Worm (Caenorhabditis elegans) whole organism, late embryonic: ENCODE results near the gene Y94A7B.11.

Experiments
- F13H6.1 ChIP-seq: sonication (generic microtip); optimal IDR thresholded peaks from 2 replicates; lab custom pipeline; 2016; ENCODE audit warnings: missing genetic modification characterization, missing compliant biosample characterization
- K09A11.1 ChIP-seq: sonication (generic microtip); optimal IDR thresholded peaks from 2 replicates; lab custom pipeline; 2017; ENCODE audit warnings: antibody characterized with exemption, mild to moderate bottlenecking, missing genetic modification characterization, missing compliant biosample characterization; ENCODE audit not compliant: insufficient read depth
- ahr-1 ChIP-seq: sonication (generic microtip); optimal IDR thresholded peaks from 2 replicates; lab custom pipeline; 2016; ENCODE audit warnings: missing genetic modification characterization, missing compliant biosample characterization
- ceh-14 ChIP-seq: sonication (generic microtip); optimal IDR thresholded peaks from 2 replicates; lab custom pipeline; 2016; ENCODE audit warnings: missing genotype, missing genetic modification characterization, missing compliant biosample characterization
- ceh-19 ChIP-seq: fragments of 200-800 bp; sonication (Bioruptor generic); optimal IDR thresholded peaks from 2 replicates; lab custom pipeline; 2018; ENCODE audit warnings: mild to moderate bottlenecking, missing genetic modification characterization, missing compliant biosample characterization
- ceh-30 ChIP-seq: fragments of 150-350 bp; optimal IDR thresholded peaks from 2 replicates; lab custom pipeline; 2014; ENCODE audit warnings: missing biosample characterization, missing genetic modification characterization
- ceh-34 ChIP-seq: sonication (generic microtip); optimal IDR thresholded peaks from 2 replicates; lab custom pipeline; 2016; ENCODE audit warnings: mild to moderate bottlenecking, missing genetic modification characterization, missing compliant biosample characterization
- ceh-45 ChIP-seq: fragments of 200-800 bp; sonication (Bioruptor generic); IDR thresholded peaks from 2 replicates; pipeline ENCODE4 v1.3.6; 2022; ENCODE audit warnings: missing genetic modification reagents, missing genetic modification characterization, missing compliant biosample characterization
- ceh-9 ChIP-seq: sonication (generic microtip); optimal IDR thresholded peaks from 2 replicates; lab custom pipeline; 2016; ENCODE audit warnings: mild to moderate bottlenecking, missing genetic modification characterization, inconsistent platforms, missing compliant biosample characterization
- che-1 ChIP-seq: sonication (generic microtip); optimal IDR thresholded peaks from 2 replicates; lab custom pipeline; 2016; ENCODE audit warnings: mild to moderate bottlenecking, missing genetic modification characterization, missing compliant biosample characterization
- dmd-4 ChIP-seq: sonication (generic microtip); optimal IDR thresholded peaks from 2 replicates; lab custom pipeline; 2016; ENCODE audit warnings: borderline replicate concordance, missing genetic modification characterization, missing compliant biosample characterization
- elt-2 ChIP-seq: sonication (generic microtip); optimal IDR thresholded peaks from 2 replicates; lab custom pipeline; 2016; ENCODE audit warnings: missing genetic modification reagents, missing genetic modification characterization, missing compliant biosample characterization
- ets-4 ChIP-seq: sonication (generic microtip); optimal IDR thresholded peaks from 2 replicates; lab custom pipeline; 2016; ENCODE audit warnings: missing genetic modification characterization, missing compliant biosample characterization
- fax-1 ChIP-seq: sonication (generic microtip); optimal IDR thresholded peaks from 2 replicates; lab custom pipeline; 2016; ENCODE audit warnings: missing genotype, missing genetic modification characterization, missing compliant biosample characterization
- fkh-10 ChIP-seq: fragments of 150-350 bp; optimal IDR thresholded peaks from 2 replicates; lab custom pipeline; 2014; ENCODE audit warnings: missing biosample characterization, missing genetic modification reagents, missing genetic modification characterization
- fkh-6 ChIP-seq: sonication (generic microtip); optimal IDR thresholded peaks from 2 replicates; lab custom pipeline; 2016; ENCODE audit warnings: missing genetic modification characterization, missing compliant biosample characterization
- hlh-30 ChIP-seq: sonication (generic microtip); optimal IDR thresholded peaks from 2 replicates; lab custom pipeline; 2017; ENCODE audit warnings: antibody characterized with exemption, missing genetic modification characterization, missing compliant biosample characterization; ENCODE audit not compliant: insufficient read depth
- hlh-8 ChIP-seq: sonication (generic microtip); optimal IDR thresholded peaks from 2 replicates; lab custom pipeline; 2016; ENCODE audit warnings: missing genotype, missing genetic modification characterization, missing compliant biosample characterization
- lim-6 ChIP-seq: sonication (generic microtip); optimal IDR thresholded peaks from 2 replicates; lab custom pipeline; 2016; ENCODE audit warnings: missing genetic modification characterization, missing compliant biosample characterization
- madf-2 ChIP-seq: sonication (generic microtip); optimal IDR thresholded peaks from 2 replicates; lab custom pipeline; 2017; ENCODE audit warnings: missing genetic modification characterization, missing compliant biosample characterization
- nfya-1 ChIP-seq: sonication (generic microtip); optimal IDR thresholded peaks from 2 replicates; lab custom pipeline; 2017; ENCODE audit warnings: missing genetic modification characterization, mild to moderate bottlenecking, missing compliant biosample characterization, antibody characterized with exemption, moderate library complexity
- nhr-11 ChIP-seq: fragments of 150-350 bp; optimal IDR thresholded peaks from 2 replicates; lab custom pipeline; 2014; ENCODE audit warnings: missing biosample characterization, missing genetic modification characterization
- nhr-232 ChIP-seq: sonication (generic microtip); optimal IDR thresholded peaks from 2 replicates; lab custom pipeline; 2016; ENCODE audit warnings: missing genetic modification characterization, missing compliant biosample characterization
- odd-2 ChIP-seq: sonication (generic microtip); optimal IDR thresholded peaks from 2 replicates; lab custom pipeline; 2017; ENCODE audit warnings: antibody characterized with exemption, mild to moderate bottlenecking, missing genetic modification characterization, missing compliant biosample characterization
- pag-3 ChIP-seq: sonication (generic microtip); optimal IDR thresholded peaks from 2 replicates; lab custom pipeline; 2016; ENCODE audit warnings: missing compliant biosample characterization, missing genetic modification characterization, borderline replicate concordance
- pat-9 ChIP-seq: fragments of 200-800 bp; sonication (Bioruptor generic); optimal IDR thresholded peaks from 2 replicates; lab custom pipeline; 2018; ENCODE audit warnings: mild to moderate bottlenecking, missing genetic modification characterization, moderate library complexity, missing compliant biosample characterization
- pha-2 ChIP-seq: sonication (generic microtip); optimal IDR thresholded peaks from 2 replicates; lab custom pipeline; 2017; ENCODE audit warnings: mild to moderate bottlenecking, missing genetic modification characterization, missing compliant biosample characterization
- pha-4 ChIP-seq: fragments of 150-350 bp; optimal IDR thresholded peaks from 2 replicates; lab custom pipeline; 2018; ENCODE audit warnings: missing biosample characterization, missing genetic modification reagents, missing genetic modification characterization
- pqm-1 ChIP-seq: sonication (generic microtip); optimal IDR thresholded peaks from 2 replicates; lab custom pipeline; 2016; ENCODE audit warnings: missing genetic modification characterization, missing compliant biosample characterization
- ref-2 ChIP-seq: sonication (generic microtip); optimal IDR thresholded peaks from 2 replicates; lab custom pipeline; 2016; ENCODE audit warnings: missing genetic modification characterization, missing compliant biosample characterization
- sox-2 ChIP-seq: fragments of 200-800 bp; sonication (Bioruptor generic); IDR thresholded peaks from 2 replicates; pipeline ENCODE4 v1.3.6; 2022; ENCODE audit warnings: missing genetic modification reagents, missing genetic modification characterization, missing compliant biosample characterization
- syd-9 ChIP-seq: sonication (generic microtip); optimal IDR thresholded peaks from 2 replicates; lab custom pipeline; 2016; ENCODE audit warnings: mild to moderate bottlenecking, missing genetic modification characterization, moderate library complexity, missing compliant biosample characterization
- unc-42 ChIP-seq: sonication (generic microtip); optimal IDR thresholded peaks from 2 replicates; lab custom pipeline; 2016; ENCODE audit warnings: missing genotype, missing genetic modification characterization, missing compliant biosample characterization
- unc-86 ChIP-seq: sonication (generic microtip); optimal IDR thresholded peaks from 2 replicates; lab custom pipeline; 2016; ENCODE audit warnings: missing genetic modification characterization, missing compliant biosample characterization
- ztf-16 ChIP-seq: sonication (generic microtip); optimal IDR thresholded peaks from 2 replicates; lab custom pipeline; 2017; ENCODE audit warnings: missing genetic modification characterization, missing compliant biosample characterization

Y94A7B.11 gene

DNA sequence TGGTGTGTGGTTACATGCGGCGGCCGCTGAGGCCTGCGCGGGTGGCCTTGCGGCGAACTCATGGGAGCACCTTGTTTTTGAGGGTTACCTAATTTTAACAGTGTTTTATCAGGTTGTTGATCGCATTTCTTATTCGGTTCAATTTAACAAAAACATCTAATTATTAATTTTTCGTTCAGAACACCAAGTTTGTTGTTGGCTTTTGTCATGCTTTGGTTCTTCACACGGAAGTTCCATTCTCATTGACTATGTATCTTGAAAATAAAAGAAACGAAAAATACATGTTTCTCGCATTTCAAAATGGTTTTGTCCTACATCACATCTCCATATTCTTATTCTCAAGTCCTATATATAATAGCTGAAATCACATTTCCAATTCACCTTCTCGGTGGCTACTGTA, 12.2 kb downstream of the Y94A7B.11 start, which contains the start of gene srh-290:
Gene srh-290, plus strand, starts transcription at position 301 of the 400 bp plus-strand sequence.
- TF ChIP-seq nhr-11 (tag; lab: Kevin White, UChicago): no peak
- no peak for TF ChIP-seq dmd-4 (tag; lab: Kevin White, UChicago)
- no peak for TF ChIP-seq pqm-1
- TF ChIP-seq madf-2 (tag; lab: Kevin White, UChicago): no peak
- no peak for TF ChIP-seq pat-9
- no peak for TF ChIP-seq F13H6.1
- TF ChIP-seq ahr-1: no peak
- no peak for TF ChIP-seq pha-4 (tag; lab: Kevin White, UChicago)
- TF ChIP-seq ceh-14 (tag; lab: Kevin White, UChicago): no peak
- TF ChIP-seq odd-2 (tag; lab: Kevin White, UChicago): no peak
- TF ChIP-seq pha-2: no peak
- no peak for TF ChIP-seq fax-1 (tag; lab: Kevin White, UChicago)
- TF ChIP-seq hlh-8 (tag; lab: Kevin White, UChicago): no peak
- TF ChIP-seq syd-9 (tag; lab: Kevin White, UChicago): no peak
- no peak for TF ChIP-seq ztf-16

DNA sequence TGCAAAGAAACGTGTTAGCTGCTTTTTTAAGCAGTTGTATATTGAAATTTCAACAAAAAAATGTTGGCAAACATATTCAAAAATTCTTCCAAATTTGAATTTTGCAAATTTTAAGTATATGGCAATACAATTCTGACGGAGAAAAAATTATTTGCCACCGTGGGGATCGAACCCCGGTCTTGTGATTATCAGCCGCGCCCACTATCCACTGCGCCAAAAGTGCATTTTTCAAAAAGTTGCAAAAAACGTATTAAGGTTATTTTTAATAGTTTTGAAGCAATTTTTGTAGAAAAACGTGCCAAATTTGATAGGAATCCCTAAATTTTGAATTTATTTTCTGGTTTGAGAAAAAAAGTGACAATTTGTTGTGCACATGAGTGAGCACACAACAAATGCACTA, 18.1 kb downstream of the Y94A7B.11 start:
- TF ChIP-seq pha-2 (no peak), K09A11.1 (tag; lab: Kevin White, UChicago) (no peak), fkh-6 (no peak), elt-2 (tag; lab: Kevin White, UChicago) (no peak), nhr-11 (tag; lab: Kevin White, UChicago) (no peak), sox-2 (no peak), hlh-30 (no peak), che-1 (tag; lab: Kevin White, UChicago) (no peak), ceh-9 (tag; lab: Kevin White, UChicago) (no peak), ref-2 (tag; lab: Kevin White, UChicago) (no peak), lim-6 (tag; lab: Kevin White, UChicago) (no peak), madf-2 (tag; lab: Kevin White, UChicago) (no peak), fax-1 (tag; lab: Kevin White, UChicago) (no peak), nhr-232 (tag; lab: Kevin White, UChicago) (no peak), ceh-19 (GFP tag; lab: Kevin White, UChicago) (no peak), ceh-34 (tag; lab: Kevin White, UChicago) (no peak), ceh-30 (tag; lab: Kevin White, UChicago) (no peak)

DNA sequence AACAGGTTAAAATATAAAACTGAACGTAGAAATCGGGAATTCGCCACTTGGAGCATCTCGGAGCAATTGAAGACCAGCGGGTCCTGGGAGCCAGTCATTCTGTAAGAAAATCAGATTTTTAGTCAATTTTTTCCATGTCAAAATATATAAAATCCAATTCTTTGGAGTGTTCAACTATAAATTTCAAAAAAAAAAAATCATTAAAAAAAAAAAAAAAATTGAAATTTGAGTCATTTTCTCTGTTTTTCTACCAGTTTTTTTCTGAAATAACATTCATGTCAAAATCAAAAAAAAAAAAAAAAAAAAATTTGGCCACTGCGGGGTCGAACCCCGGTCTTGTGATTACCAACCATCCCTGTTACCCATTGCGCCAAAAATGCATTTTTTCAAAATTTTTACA, 18.9 kb downstream of the Y94A7B.11 start, which contains the start of gene srab-12:
Gene srab-12, minus strand, starts transcription at position 101 of the 400 bp plus-strand sequence.
- TF ChIP-seq ceh-30 (tag; lab: Kevin White, UChicago) (no peak), F13H6.1 (no peak), lim-6 (tag; lab: Kevin White, UChicago) (no peak), unc-86 (no peak), ceh-45 (GFP tag; lab: Robert Waterston, UW) (no peak)

DNA sequence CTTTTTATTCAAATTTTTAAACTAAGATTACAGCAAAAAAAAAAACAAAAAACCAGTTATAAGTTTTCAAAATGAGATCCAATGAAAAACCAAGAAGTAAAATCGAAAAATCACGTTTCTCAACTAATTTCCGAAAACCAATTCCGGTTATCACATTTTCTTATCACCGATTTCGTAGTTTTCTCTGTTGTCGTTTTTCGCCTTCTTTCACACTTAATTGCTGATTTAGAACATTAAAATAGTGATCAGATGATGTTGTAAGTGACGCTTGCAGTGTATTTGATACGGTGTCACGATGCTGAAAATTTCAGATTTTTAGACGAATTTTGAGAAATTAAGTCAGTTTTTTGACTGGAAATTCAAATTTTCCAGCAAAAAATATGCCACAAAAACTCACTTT, 22.1 kb downstream of the Y94A7B.11 start:
- TF ChIP-seq odd-2 (tag; lab: Kevin White, UChicago): no peak
- TF ChIP-seq K09A11.1 (tag; lab: Kevin White, UChicago): no peak
- no peak for TF ChIP-seq pag-3 (tag; lab: Kevin White, UChicago)
- TF ChIP-seq nfya-1 (tag; lab: Kevin White, UChicago): no peak
- no peak for TF ChIP-seq unc-42 (tag; lab: Kevin White, UChicago)
- TF ChIP-seq pha-4 (tag; lab: Kevin White, UChicago): no peak
- no peak for TF ChIP-seq fkh-10 (GFP tag; lab: Kevin White, UChicago)
- TF ChIP-seq pat-9: no peak
- TF ChIP-seq ets-4 (tag; lab: Kevin White, UChicago): no peak
- no peak for TF ChIP-seq fkh-6
- TF ChIP-seq syd-9 (tag; lab: Kevin White, UChicago): no peak
